Fruit fly (Drosophila melanogaster) whole organism, larva: ENCODE results near the gene CG31195.

Experiments used
- noc ChIP-seq: fragments of 200-800 bp; sonication (Bioruptor generic); optimal IDR thresholded peaks from 3 replicates; lab custom pipeline; 2019; ENCODE audit warnings: missing biosample characterization, mild to moderate bottlenecking, missing genetic modification characterization, moderate library complexity

The CG31195 gene

DNA sequence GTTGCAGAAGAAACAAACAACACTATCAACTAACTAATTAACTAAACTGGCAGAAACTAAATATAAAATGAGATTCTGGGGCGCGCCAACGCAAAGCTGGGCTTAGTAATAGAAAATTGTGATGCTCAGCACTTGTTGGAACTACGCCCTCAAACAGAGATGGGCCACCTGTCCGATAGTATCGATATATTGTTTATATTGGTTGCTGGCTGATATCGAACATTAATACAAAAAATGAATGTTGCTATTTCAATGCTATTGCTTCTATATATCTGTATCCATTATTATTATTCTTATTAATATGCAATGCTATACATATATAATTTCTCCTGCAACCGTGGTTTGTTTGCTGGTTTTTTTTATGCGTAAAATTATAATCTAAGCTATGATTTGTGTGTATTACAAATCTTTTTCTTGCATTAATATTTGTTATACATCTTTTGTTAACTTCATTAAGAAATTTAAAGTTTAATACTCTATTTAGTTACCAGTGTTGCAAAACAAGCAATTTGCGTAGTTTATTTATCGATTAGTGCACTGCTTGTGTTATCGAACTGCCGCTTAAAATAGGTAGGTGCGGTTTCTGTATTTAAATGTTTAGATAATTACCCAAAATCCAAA lies at the start of gene CG31195:
TSS of gene CG31195 (minus strand) at position 195 of the 621 bp plus-strand sequence.
- TF ChIP-seq noc, result no peak

dm6 chr3R:20802253-20802652 lies 40.1 kb upstream of the CG31195 start:
- no peak for TF ChIP-seq noc

DNA sequence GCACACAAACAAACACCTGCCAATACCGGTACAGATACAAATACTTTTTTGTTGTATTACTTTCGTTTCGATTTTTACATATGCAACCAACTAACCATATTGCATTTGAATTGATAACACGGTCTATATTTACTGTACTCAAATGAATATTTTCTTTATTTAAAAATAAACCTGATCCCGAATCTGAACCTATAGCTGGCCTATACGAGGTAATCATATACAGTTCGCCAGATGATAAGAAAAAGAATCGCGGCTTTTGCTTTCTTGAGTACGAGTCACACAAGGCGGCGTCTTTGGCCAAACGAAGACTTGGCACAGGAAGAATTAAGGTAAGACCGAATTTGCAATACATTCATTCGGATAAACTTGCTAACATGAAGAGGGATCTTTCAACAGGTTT lies 34.8 kb upstream of the CG31195 start:
- no peak for TF ChIP-seq noc

dm6 chr3R:20791212-20791789 lies 29.1 kb upstream of the CG31195 start:
- no peak for TF ChIP-seq noc

DNA sequence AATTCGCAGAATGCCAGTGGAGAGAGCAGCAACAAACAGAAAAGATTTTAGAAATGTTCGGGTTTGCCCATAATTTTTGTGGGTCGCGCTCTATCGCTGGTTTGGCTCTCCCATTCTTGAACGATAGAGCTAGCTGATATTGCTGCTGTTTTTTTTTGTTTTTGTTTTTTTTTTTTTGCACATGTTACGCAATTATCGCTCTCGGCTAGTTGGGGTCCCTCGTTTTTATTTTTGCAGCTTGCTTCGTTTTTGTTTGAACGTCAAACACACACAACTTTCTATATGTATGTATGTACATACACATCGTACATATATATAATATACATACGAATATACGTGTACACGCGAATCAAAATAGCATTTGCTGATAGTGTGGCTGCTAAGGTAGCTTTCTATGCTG lies 28.3 kb upstream of the CG31195 start:
- TF ChIP-seq noc, result no peak

dm6 chr3R:20788559-20788958 lies 26.4 kb upstream of the CG31195 start:
- TF ChIP-seq noc, result no peak

DNA sequence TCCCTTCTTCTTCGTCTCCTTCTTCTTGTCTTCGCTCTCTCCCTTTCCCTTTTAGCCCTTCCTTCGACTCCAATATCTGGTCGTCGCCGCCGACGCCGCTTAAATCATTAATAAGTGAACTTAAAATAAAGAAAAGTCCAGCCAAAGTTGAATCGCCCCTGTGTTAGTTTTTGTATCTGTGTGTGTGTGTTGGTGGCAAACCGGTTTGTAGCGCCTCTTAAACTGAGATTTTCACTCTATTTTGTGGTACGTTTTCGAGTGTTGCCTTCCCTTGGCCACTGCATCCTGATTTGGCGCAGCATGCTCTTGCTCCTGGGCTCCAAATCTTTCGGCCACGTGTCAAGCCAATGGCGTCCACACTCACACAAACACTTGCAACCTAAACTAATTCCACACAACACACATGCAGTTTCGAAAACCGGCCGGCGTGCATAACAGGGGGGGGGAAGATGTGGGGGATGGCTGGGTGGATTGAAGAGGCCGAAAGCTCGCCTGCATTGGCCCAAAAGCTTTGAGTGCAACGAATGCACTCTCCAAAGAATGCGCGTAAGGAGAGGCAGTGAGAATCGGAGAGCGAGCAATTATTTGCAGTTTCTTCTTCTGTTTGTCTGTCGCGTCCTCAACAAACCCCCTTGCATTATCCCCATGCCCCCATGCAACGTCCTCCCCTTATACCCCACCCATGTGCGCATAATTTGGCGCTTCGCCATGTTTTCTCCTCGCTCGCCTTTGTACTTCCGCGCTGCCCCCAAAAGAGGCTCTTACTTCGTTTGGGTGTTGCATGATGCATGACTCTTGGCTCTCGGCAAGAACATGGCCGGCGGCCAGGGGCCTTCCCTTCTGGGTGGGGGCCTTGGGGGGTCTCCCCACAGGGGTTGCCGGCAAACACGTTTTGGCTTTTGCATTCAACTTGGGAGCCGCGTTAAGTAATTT lies 22.5 kb upstream of the CG31195 start:
- TF ChIP-seq noc, result no peak

DNA sequence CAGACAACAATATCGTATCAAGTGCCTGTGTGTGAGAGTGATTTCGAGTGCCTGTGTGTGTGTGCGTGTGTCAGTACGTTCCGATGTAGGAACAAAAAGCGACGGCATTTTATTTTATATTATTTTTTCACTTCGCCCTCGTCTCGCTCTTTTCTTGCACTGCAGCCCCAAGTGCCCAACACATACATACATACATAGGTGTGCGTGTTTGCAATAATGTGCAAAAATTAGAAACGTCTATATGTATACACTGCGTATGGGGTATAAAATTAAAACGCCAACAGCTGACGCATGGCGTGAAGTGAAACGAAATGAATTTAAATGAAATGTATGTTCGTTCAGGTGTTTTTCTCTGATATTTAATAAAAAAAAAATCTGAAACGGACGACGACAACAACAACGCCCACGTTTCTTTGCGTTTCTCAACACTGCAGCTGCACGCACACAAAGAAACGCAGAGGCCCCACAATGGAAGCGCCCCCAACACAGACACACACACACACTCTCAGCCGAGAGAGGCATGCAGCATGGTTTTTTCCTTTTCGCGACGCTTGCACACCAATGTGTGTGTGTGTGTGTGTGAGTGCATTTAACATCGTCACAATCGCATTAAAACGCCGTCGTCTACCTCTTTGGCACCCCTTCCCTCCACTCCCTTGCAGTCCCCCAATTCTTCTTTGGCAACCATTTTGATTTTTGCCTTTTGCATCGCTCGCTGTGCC lies 21.7 kb upstream of the CG31195 start:
- no peak for TF ChIP-seq noc

- no peak for TF ChIP-seq noc
These were observed 20.5 kb upstream of the CG31195 start for dm6 chr3R:20782655-20783105.

DNA sequence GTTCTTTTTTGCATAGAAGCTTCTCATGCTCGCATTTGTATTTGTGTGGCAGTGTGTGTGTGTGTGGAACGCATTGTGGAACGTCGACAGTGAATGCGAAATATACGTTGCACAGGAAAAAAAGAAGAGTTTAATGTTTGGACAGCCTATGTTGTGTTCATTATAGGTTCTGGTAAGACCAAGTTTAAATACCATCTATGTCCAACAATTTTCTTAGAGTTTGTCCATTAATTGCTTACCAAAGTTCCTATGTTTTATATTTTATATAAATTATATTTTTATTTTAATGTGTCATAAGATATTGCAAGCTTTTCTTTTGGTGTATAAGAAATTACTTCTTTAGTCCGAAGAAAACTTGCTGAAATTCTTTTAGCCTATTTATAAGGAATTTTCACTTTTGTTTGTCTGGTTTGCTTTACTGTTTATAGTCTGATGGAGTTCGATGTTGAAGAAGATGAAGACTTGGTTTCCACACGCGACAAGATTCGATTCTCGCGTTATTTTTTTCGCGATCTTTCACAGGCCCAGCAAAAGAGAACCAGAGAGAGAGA lies 20.0 kb upstream of the CG31195 start:
- TF ChIP-seq noc, result peak; percentile 35

- TF ChIP-seq noc, result no peak
These were observed 17.8 kb upstream of the CG31195 start for dm6 chr3R:20779969-20780368.

DNA sequence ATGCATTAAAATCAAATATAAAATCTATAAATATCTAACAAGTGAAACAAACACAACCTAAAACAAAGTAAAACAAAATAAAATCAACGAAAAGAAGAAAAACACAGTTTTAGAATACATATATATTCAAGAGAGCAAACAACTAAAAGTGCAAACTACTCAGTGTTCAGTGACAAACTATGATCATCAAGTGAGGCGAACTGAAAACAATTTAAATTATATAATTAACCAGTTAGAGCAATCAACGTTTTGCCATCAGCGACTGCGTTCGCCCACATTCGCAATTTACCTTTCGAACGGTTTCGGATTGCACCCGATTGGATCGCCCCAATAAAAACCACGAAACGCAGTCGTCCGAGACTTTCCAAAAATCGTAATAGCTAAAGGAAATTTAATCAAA lies 17.4 kb upstream of the CG31195 start:
- no peak for TF ChIP-seq noc

DNA sequence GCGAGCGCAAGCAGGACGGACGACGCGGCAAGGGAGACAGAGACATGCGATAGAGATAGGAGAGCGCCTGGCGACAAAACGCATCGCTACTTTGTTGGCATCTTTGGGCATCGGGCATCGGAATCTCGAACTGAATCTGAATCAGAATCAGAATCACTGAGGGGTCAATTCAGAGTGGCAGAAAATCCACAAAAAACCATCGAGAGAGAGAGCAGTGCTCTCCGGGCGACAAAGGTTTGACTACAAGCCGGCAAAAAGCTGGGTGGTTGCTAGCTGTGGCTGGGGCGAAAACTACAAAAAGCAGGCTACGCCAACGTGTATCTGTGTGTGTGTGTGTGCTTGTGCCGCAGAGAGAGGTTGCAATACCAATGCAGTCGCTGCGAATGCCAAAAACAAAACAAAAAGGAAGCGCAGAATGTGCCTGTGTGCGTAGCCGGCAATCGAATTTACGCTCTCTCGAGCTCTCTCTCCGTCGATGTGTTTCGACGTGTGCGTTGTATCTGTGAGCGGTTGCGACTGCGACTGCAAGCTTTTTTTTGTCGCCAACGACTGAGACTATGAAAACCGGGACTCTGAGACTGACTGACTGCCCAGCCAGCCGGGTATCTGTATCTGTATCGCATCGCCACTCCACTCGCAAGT lies 16.2 kb upstream of the CG31195 start:
- no peak for TF ChIP-seq noc

DNA sequence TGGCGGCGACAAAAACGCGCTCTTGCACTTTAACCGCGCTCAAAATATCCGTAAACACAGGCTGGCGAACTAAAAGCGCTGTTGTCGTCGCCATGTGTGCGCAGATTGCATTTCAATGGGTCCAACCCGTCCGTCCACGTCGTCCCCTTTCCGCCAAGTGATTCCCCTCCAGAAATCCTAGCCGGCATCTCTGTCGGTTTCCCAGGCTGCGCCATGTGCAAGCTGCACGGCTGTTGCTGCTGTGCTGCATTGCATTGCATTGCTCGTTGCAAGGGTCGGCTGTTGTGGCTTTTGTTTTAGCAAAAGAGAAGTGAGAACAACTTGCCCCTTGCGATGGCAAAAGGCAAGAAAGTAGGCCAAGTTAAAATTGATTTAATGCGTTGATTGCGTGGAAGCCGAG lies 12.0 kb upstream of the CG31195 start:
- no peak for TF ChIP-seq noc

dm6 chr3R:20773174-20773573 lies 11.0 kb upstream of the CG31195 start:
- no peak for TF ChIP-seq noc

dm6 chr3R:20772543-20772942 lies 10.4 kb upstream of the CG31195 start, which contains the start of gene Takl1:
Takl1 (minus strand) TSS chr3R:20772601.
- no peak for TF ChIP-seq noc
